Worm (Caenorhabditis elegans) whole organism, young adult: Measurements from ENCODE around the gene rpn-7.
A peak's percentile ranks its signal among the peaks of the same experiment; 100 is the strongest.

Source experiments
- B0019.2 ChIP-seq: fragments of 200-800 bp; sonication (Bioruptor generic); conservative IDR thresholded peaks from 2 replicates; pipeline ENCODE4 v1.3.6; 2022; ENCODE audit warnings: missing genetic modification reagents, missing genetic modification characterization, missing compliant biosample characterization
- B0336.3 ChIP-seq: fragments of 200-800 bp; sonication (Bioruptor generic); IDR thresholded peaks from 2 replicates; pipeline ENCODE4 v1.3.6; 2022; ENCODE audit warnings: missing genetic modification characterization, missing compliant biosample characterization
- F10E7.11 ChIP-seq: sonication (generic microtip); optimal IDR thresholded peaks from 2 replicates; lab custom pipeline; 2017; ENCODE audit warnings: mild to moderate bottlenecking, missing genetic modification characterization, moderate library complexity, missing compliant biosample characterization
- F22D6.2 ChIP-seq: sonication (generic microtip); optimal IDR thresholded peaks from 2 replicates; lab custom pipeline; 2016; ENCODE audit warnings: mild to moderate bottlenecking, missing genetic modification characterization, missing compliant biosample characterization
- F33H1.4 ChIP-seq: fragments of 200-800 bp; sonication (Bioruptor generic); IDR thresholded peaks from 2 replicates; pipeline ENCODE4 v1.3.6; 2022; ENCODE audit warnings: missing genetic modification reagents, missing genetic modification characterization, missing compliant biosample characterization
- F39B2.1 ChIP-seq: fragments of 200-800 bp; sonication (Bioruptor generic); IDR thresholded peaks from 2 replicates; pipeline ENCODE4 v1.3.6; 2022; ENCODE audit warnings: missing genetic modification reagents, missing genetic modification characterization, missing compliant biosample characterization
- F52B5.7 ChIP-seq: sonication (generic microtip); optimal IDR thresholded peaks from 2 replicates; lab custom pipeline; 2016; ENCODE audit warnings: mild to moderate bottlenecking, missing genetic modification characterization, missing compliant biosample characterization
- F57C9.4 ChIP-seq: sonication (generic microtip); optimal IDR thresholded peaks from 2 replicates; lab custom pipeline; 2017; ENCODE audit warnings: mild to moderate bottlenecking, missing genetic modification characterization, missing compliant biosample characterization
- T26A5.8 ChIP-seq: sonication (generic microtip); optimal IDR thresholded peaks from 2 replicates; lab custom pipeline; 2016; ENCODE audit warnings: missing genetic modification characterization, missing compliant biosample characterization
- Y53G8AR.9 ChIP-seq: fragments of 200-800 bp; sonication (Bioruptor generic); conservative IDR thresholded peaks from 2 replicates; pipeline ENCODE4 v1.3.6; 2022; ENCODE audit warnings: missing genetic modification reagents, missing genetic modification characterization, missing compliant biosample characterization
- Y95B8A.8 ChIP-seq: fragments of 200-800 bp; sonication (Bioruptor generic); IDR thresholded peaks from 2 replicates; pipeline ENCODE4 v1.3.6; 2022; ENCODE audit warnings: missing genetic modification reagents, missing genetic modification characterization, missing compliant biosample characterization
- ZK185.1 ChIP-seq: sonication (generic microtip); optimal IDR thresholded peaks from 2 replicates; lab custom pipeline; 2016; ENCODE audit warnings: mild to moderate bottlenecking, missing genetic modification characterization, missing compliant biosample characterization; ENCODE audit not compliant: poor library complexity, severe bottlenecking
- akir-1 ChIP-seq: fragments of 200-800 bp; sonication (Bioruptor generic); optimal IDR thresholded peaks from 2 replicates; lab custom pipeline; 2018; ENCODE audit warnings: mild to moderate bottlenecking, missing genetic modification characterization, moderate library complexity, missing compliant biosample characterization
- ama-1 ChIP-seq, 3 experiments: fragments of 150-350 bp in 1 of 3; sonication (generic microtip) in 2 of 3; optimal IDR thresholded peaks; 2 replicates each; lab custom pipeline; 2014 to 2018; ENCODE audit warnings: missing biosample characterization in 2 of 3, missing genetic modification characterization in 2 of 3, missing genetic modification reagents in 2 of 3
- attf-6 ChIP-seq: fragments of 200-800 bp; sonication (Bioruptor generic); IDR thresholded peaks from 2 replicates; pipeline ENCODE4 v1.3.6; 2022; ENCODE audit warnings: missing genetic modification reagents, missing genetic modification characterization, missing compliant biosample characterization
- bed-1 ChIP-seq: fragments of 200-800 bp; sonication (Bioruptor generic); IDR thresholded peaks from 2 replicates; pipeline ENCODE4 v1.3.6; 2022; ENCODE audit warnings: missing genetic modification reagents, missing genetic modification characterization, missing compliant biosample characterization
- ceh-100 ChIP-seq: fragments of 200-800 bp; sonication (Bioruptor generic); IDR thresholded peaks from 2 replicates; pipeline ENCODE4 v1.3.6; 2022; ENCODE audit warnings: missing genetic modification reagents, missing genetic modification characterization, missing compliant biosample characterization
- ceh-40 ChIP-seq: fragments of 200-800 bp; sonication (Bioruptor generic); IDR thresholded peaks from 2 replicates; pipeline ENCODE4 v1.3.6; 2022; ENCODE audit warnings: missing genetic modification characterization, missing compliant biosample characterization
- ceh-79 ChIP-seq: sonication (generic microtip); optimal IDR thresholded peaks from 2 replicates; lab custom pipeline; 2017; ENCODE audit warnings: mild to moderate bottlenecking, missing genetic modification characterization, missing compliant biosample characterization
- ceh-91 ChIP-seq: fragments of 200-800 bp; sonication (Bioruptor generic); IDR thresholded peaks from 2 replicates; pipeline ENCODE4 v1.3.6; 2022; ENCODE audit warnings: missing genetic modification reagents, missing genetic modification characterization, missing compliant biosample characterization
- fkh-3 ChIP-seq: sonication (generic microtip); optimal IDR thresholded peaks from 2 replicates; lab custom pipeline; 2016; ENCODE audit warnings: mild to moderate bottlenecking, missing genetic modification characterization, missing compliant biosample characterization
- gei-17 ChIP-seq: fragments of 200-800 bp; sonication (Bioruptor generic); optimal IDR thresholded peaks from 2 replicates; lab custom pipeline; 2018; ENCODE audit warnings: mild to moderate bottlenecking, missing genetic modification characterization, missing compliant biosample characterization
- him-1 ChIP-seq: sonication (generic microtip); optimal IDR thresholded peaks from 2 replicates; lab custom pipeline; 2016; ENCODE audit warnings: missing genotype, missing genetic modification reagents, missing genetic modification characterization, missing compliant biosample characterization
- hlh-12 ChIP-seq: sonication (generic microtip); optimal IDR thresholded peaks from 2 replicates; lab custom pipeline; 2016; ENCODE audit warnings: missing genetic modification characterization, missing compliant biosample characterization
- hlh-26 ChIP-seq: fragments of 200-800 bp; sonication (Bioruptor generic); conservative IDR thresholded peaks from 2 replicates; pipeline ENCODE4 v1.3.6; 2022; ENCODE audit warnings: missing genetic modification reagents, missing genetic modification characterization, missing compliant biosample characterization
- hmg-1.2 ChIP-seq: fragments of 200-800 bp; sonication (Bioruptor generic); IDR thresholded peaks from 2 replicates; pipeline ENCODE4 v1.3.6; 2022; ENCODE audit warnings: missing genetic modification reagents, missing genetic modification characterization, missing compliant biosample characterization
- lag-1 ChIP-seq: fragments of 200-800 bp; sonication (Bioruptor generic); IDR thresholded peaks from 2 replicates; pipeline ENCODE4 v1.3.6; 2022; ENCODE audit warnings: missing genetic modification reagents, missing genetic modification characterization, missing compliant biosample characterization
- let-526 ChIP-seq: fragments of 200-800 bp; sonication (Bioruptor generic); IDR thresholded peaks from 2 replicates; pipeline ENCODE4 v1.3.6; 2022; ENCODE audit warnings: missing genetic modification reagents, missing genetic modification characterization, missing compliant biosample characterization
- let-607 ChIP-seq, 2 experiments: fragments of 200-800 bp in 1 of 2; sonication (Bioruptor generic) in 1 of 2; sonication (generic microtip) in 1 of 2; optimal IDR thresholded peaks; 2 replicates each; lab custom pipeline; 2016 to 2018; ENCODE audit warnings: mild to moderate bottlenecking in 2 of 2, missing compliant biosample characterization in 2 of 2, missing genetic modification characterization in 2 of 2, moderate library complexity in 2 of 2, missing genotype in 1 of 2
- lsl-1 ChIP-seq: fragments of 200-800 bp; sonication (Bioruptor generic); optimal IDR thresholded peaks from 2 replicates; lab custom pipeline; 2018; ENCODE audit warnings: mild to moderate bottlenecking, missing genetic modification characterization, moderate library complexity, missing compliant biosample characterization
- lsy-27 ChIP-seq: sonication (generic microtip); optimal IDR thresholded peaks from 2 replicates; lab custom pipeline; 2017; ENCODE audit warnings: missing genetic modification characterization, mild to moderate bottlenecking, missing compliant biosample characterization, antibody characterized with exemption, missing genotype, borderline replicate concordance; ENCODE audit not compliant: insufficient read depth
- nfya-2 ChIP-seq: fragments of 200-800 bp; sonication (Bioruptor generic); IDR thresholded peaks from 2 replicates; pipeline ENCODE4 v1.3.6; 2022; ENCODE audit warnings: missing genetic modification reagents, missing genetic modification characterization, missing compliant biosample characterization
- nfyb-1 ChIP-seq: fragments of 200-800 bp; sonication (Bioruptor generic); IDR thresholded peaks from 2 replicates; pipeline ENCODE4 v1.3.6; 2022; ENCODE audit warnings: missing genetic modification reagents, missing genetic modification characterization, missing compliant biosample characterization
- nhr-120 ChIP-seq: fragments of 200-800 bp; sonication (Bioruptor generic); IDR thresholded peaks from 2 replicates; pipeline ENCODE4 v1.3.6; 2022; ENCODE audit warnings: missing genetic modification characterization, missing compliant biosample characterization
- pbrm-1 ChIP-seq: fragments of 200-800 bp; sonication (Bioruptor generic); IDR thresholded peaks from 2 replicates; pipeline ENCODE4 v1.3.6; 2022; ENCODE audit warnings: missing genetic modification reagents, missing genetic modification characterization, missing compliant biosample characterization
- rec-8 ChIP-seq, 2 experiments: sonication (generic microtip); optimal IDR thresholded peaks; 2 replicates each; lab custom pipeline; 2016; ENCODE audit warnings: mild to moderate bottlenecking in 2 of 2, missing genetic modification characterization in 2 of 2, missing genetic modification reagents in 2 of 2, missing genotype in 2 of 2, missing biosample characterization in 1 of 2, missing compliant biosample characterization in 1 of 2, moderate library complexity in 1 of 2
- snpc-1.1 ChIP-seq: sonication (generic microtip); optimal IDR thresholded peaks from 2 replicates; lab custom pipeline; 2017; ENCODE audit warnings: missing genetic modification characterization, mild to moderate bottlenecking, missing compliant biosample characterization, antibody characterized with exemption, moderate library complexity, missing genotype, missing genetic modification reagents; ENCODE audit not compliant: insufficient read depth
- snpc-3.4 ChIP-seq: sonication (generic microtip); optimal IDR thresholded peaks from 2 replicates; lab custom pipeline; 2017; ENCODE audit warnings: missing genetic modification characterization, mild to moderate bottlenecking, missing compliant biosample characterization, antibody characterized with exemption, moderate library complexity, missing genotype, missing genetic modification reagents
- snpc-4 ChIP-seq, 5 experiments: fragments of 150-350 bp in 1 of 5; sonication (generic microtip) in 4 of 5; optimal IDR thresholded peaks; 2 replicates each; lab custom pipeline; 2014 to 2018; ENCODE audit warnings: missing genetic modification characterization in 5 of 5, missing biosample characterization in 3 of 5, antibody characterized with exemption in 2 of 5, mild to moderate bottlenecking in 2 of 5, missing compliant biosample characterization in 2 of 5, missing genotype in 2 of 5, moderate library complexity in 2 of 5, missing genetic modification reagents in 1 of 5
- sptf-2 ChIP-seq: fragments of 200-800 bp; sonication (Bioruptor generic); optimal IDR thresholded peaks from 2 replicates; lab custom pipeline; 2018; ENCODE audit warnings: mild to moderate bottlenecking, missing genetic modification characterization, missing compliant biosample characterization
- tbx-9 ChIP-seq: sonication (generic microtip); optimal IDR thresholded peaks from 2 replicates; lab custom pipeline; 2016; ENCODE audit warnings: borderline replicate concordance, missing genetic modification characterization, inconsistent platforms, missing compliant biosample characterization
- tlf-1 ChIP-seq: fragments of 200-800 bp; sonication (Bioruptor generic); optimal IDR thresholded peaks from 2 replicates; lab custom pipeline; 2018; ENCODE audit warnings: mild to moderate bottlenecking, missing genetic modification characterization, missing compliant biosample characterization
- unc-62 ChIP-seq: fragments of 150-350 bp; optimal IDR thresholded peaks from 2 replicates; lab custom pipeline; 2014; ENCODE audit warnings: missing biosample characterization, missing genetic modification reagents, missing genetic modification characterization
- zim-3 ChIP-seq: sonication (generic microtip); optimal IDR thresholded peaks from 2 replicates; lab custom pipeline; 2017; ENCODE audit warnings: mild to moderate bottlenecking, missing genetic modification characterization, moderate library complexity, missing compliant biosample characterization
- ztf-22 ChIP-seq: fragments of 200-800 bp; sonication (Bioruptor generic); optimal IDR thresholded peaks from 2 replicates; lab custom pipeline; 2018; ENCODE audit warnings: mild to moderate bottlenecking, missing genetic modification characterization, moderate library complexity, missing compliant biosample characterization

The rpn-7 gene

ce11 chrIV:9367852-9368627 lies 51.6 kb downstream of the rpn-7 start (continued):
- TF ChIP-seq attf-6 (GFP tag; lab: Robert Waterston, UW) (0 out of 2 replicates have a peak, but pooled peaks have one; percentile 22), let-526 (no peak), lag-1 (GFP tag; lab: Robert Waterston, UW) (no peak), him-1 (no peak), F57C9.4 (tag; lab: Kevin White, UChicago) (no peak), gei-17 (GFP tag; lab: Kevin White, UChicago) (no peak), tbx-9 (tag; lab: Kevin White, UChicago) (no peak), snpc-1.1 (tag; lab: Kevin White, UChicago) (peak; percentile 37), unc-62 (GFP tag; lab: Kevin White, UChicago) (no peak), F33H1.4 (GFP tag; lab: Robert Waterston, UW) (peak; percentile 90), rec-8 (tag; optimal IDR thresholded peaks at IDR 0.05; lab: Kevin White, UChicago) (no peak), B0336.3 (GFP tag; lab: Robert Waterston, UW) (no peak), bed-1 (GFP tag; lab: Robert Waterston, UW) (no peak), ceh-79 (tag; lab: Kevin White, UChicago) (no peak), F10E7.11 (tag; lab: Kevin White, UChicago) (no peak), ama-1 (optimal IDR thresholded peaks at IDR 0.05; lab: Kevin White, UChicago) (no peak), ama-1 (GFP tag; optimal IDR thresholded peaks at IDR 0.05; lab: Kevin White, UChicago) (no peak), F22D6.2 (tag; lab: Kevin White, UChicago) (no peak), lsl-1 (GFP tag; lab: Kevin White, UChicago) (peak; percentile 90), T26A5.8 (tag; lab: Kevin White, UChicago) (no peak), hlh-12 (tag; lab: Kevin White, UChicago) (no peak), fkh-3 (no peak), snpc-4 (GFP tag; optimal IDR thresholded peaks at IDR 0.05; lab: Kevin White, UChicago) (peak; percentile 10), snpc-4 (tag; optimal IDR thresholded peaks at IDR 0.05; lab: Kevin White, UChicago) (peak in 2 of 4 experiments; percentile 9 to 48), hlh-26 (GFP tag; lab: Robert Waterston, UW) (no peak), ZK185.1 (tag; lab: Kevin White, UChicago) (peak; percentile 10), ceh-40 (no peak), akir-1 (no peak), B0019.2 (GFP tag; lab: Robert Waterston, UW) (peak; percentile 20; the same call in 1 of the 2 replicates), zim-3 (tag; lab: Kevin White, UChicago) (no peak), Y95B8A.8 (GFP tag; lab: Robert Waterston, UW) (no peak), hmg-1.2 (GFP tag; lab: Robert Waterston, UW) (peak; percentile 35; the same call in 1 of the 2 replicates), ztf-22 (GFP tag; lab: Kevin White, UChicago) (no peak), nfyb-1 (GFP tag; lab: Robert Waterston, UW) (no peak), F39B2.1 (GFP tag; lab: Robert Waterston, UW) (no peak), Y53G8AR.9 (GFP tag; lab: Robert Waterston, UW) (no peak), let-607 (tag; optimal IDR thresholded peaks at IDR 0.05; lab: Kevin White, UChicago) (no peak), ceh-91 (GFP tag; lab: Robert Waterston, UW) (peak; percentile 76), nfya-2 (no peak), tlf-1 (GFP tag; lab: Kevin White, UChicago) (peak; percentile 50), pbrm-1 (GFP tag; lab: Robert Waterston, UW) (no peak), snpc-3.4 (peak; percentile 70), F52B5.7 (tag; lab: Kevin White, UChicago) (no peak), sptf-2 (GFP tag; lab: Kevin White, UChicago) (no peak), nhr-120 (GFP tag; lab: Robert Waterston, UW) (no peak), lsy-27 (tag; lab: Kevin White, UChicago) (no peak), ceh-100 (no peak)
